Fruit fly (Drosophila melanogaster): ENCODE results near the gene RpS3.

DNA sequence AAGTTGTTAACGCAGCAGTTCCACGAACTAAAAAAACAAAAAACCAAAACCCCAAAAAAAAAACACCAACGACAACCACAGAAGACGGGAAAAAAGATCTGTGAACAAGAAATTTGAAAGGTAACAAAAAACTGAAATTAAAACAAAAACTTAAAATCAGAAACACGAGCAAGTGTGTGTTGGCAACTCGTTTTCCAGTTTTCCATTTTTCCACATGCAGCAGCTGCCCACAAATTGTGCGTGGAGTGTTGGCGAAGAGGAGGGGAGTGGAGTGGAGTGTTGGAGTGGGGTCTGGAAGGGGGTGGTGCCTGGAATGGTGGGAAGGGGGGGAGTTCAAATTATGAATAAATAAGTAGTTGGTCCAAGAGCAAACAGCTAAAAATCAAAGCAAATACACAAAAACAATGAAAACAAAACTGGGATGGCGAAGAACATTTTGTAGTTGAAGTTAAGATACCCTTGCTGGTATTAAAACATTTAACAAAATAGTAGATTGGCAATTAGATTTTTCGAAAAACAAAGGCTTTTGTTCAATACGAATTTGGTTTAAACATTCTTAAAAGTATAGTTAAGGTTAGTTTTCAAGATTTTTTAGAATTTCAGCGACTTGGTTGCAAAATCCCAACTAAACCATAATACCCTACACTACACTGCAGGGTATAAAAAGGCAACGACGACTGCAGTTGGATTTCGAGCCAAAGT is 25.1 kb upstream of the RpS3 start:
- TF ChIP-seq CTCF (optimal IDR thresholded peaks at IDR 0.05) (no peak), CG8478 (optimal IDR thresholded peaks at IDR 0.05) (no peak)

Measured in S2 (cell line).